Worm (Caenorhabditis elegans) whole organism, L2 larva: ENCODE results near the gene F46F5.15.

ENCODE experiments used
- F13H6.1 ChIP-seq: sonication (generic microtip); optimal IDR thresholded peaks from 2 replicates; lab custom pipeline; 2016; ENCODE audit warnings: missing genetic modification characterization, missing compliant biosample characterization
- ZK546.5 ChIP-seq: sonication (generic microtip); optimal IDR thresholded peaks from 2 replicates; lab custom pipeline; 2017; ENCODE audit warnings: missing biosample characterization, missing genetic modification characterization
- alr-1 ChIP-seq: fragments of 150-350 bp; optimal IDR thresholded peaks from 2 replicates; lab custom pipeline; 2014; ENCODE audit warnings: missing biosample characterization, missing genetic modification characterization
- aly-2 ChIP-seq: fragments of 150-350 bp; optimal IDR thresholded peaks from 2 replicates; lab custom pipeline; 2014; ENCODE audit warnings: missing biosample characterization, missing genetic modification characterization
- fos-1 ChIP-seq: fragments of 150-350 bp; optimal IDR thresholded peaks from 2 replicates; lab custom pipeline; 2014; ENCODE audit warnings: missing biosample characterization, missing genetic modification characterization
- lin-13 ChIP-seq: fragments of 150-350 bp; optimal IDR thresholded peaks from 2 replicates; lab custom pipeline; 2014; ENCODE audit warnings: missing biosample characterization, missing genetic modification reagents, missing genetic modification characterization
- nhr-25 ChIP-seq: fragments of 150-350 bp; sonication (generic microtip); optimal IDR thresholded peaks from 3 replicates; lab custom pipeline; 2014; ENCODE audit warnings: missing biosample characterization, missing genetic modification characterization
- snpc-4 ChIP-seq: fragments of 150-350 bp; optimal IDR thresholded peaks from 2 replicates; lab custom pipeline; 2014; ENCODE audit warnings: missing biosample characterization, missing genetic modification characterization

ce11 chrII:803009-803408 is 14.8 kb downstream of the F46F5.15 start, which contains the start of gene F46F5.13:
- TF ChIP-seq lin-13 (GFP tag; lab: Kevin White, UChicago) = no peak
- no peak for TF ChIP-seq aly-2 (tag; lab: Kevin White, UChicago)
- no peak for TF ChIP-seq nhr-25 (tag; lab: Kevin White, UChicago)
- no peak for TF ChIP-seq alr-1 (tag; lab: Kevin White, UChicago)
- TF ChIP-seq ZK546.5 (tag; lab: Kevin White, UChicago) = no peak
- TF ChIP-seq snpc-4 (tag; lab: Kevin White, UChicago) = no peak
- TF ChIP-seq fos-1 (tag; lab: Kevin White, UChicago) = no peak
- TF ChIP-seq F13H6.1 (tag; lab: Kevin White, UChicago) = no peak
